Worm (Caenorhabditis elegans) whole organism, L4 larva: ENCODE data around the gene C25B8.8.
A peak's percentile ranks its signal among the peaks of the same experiment; 100 is the strongest.

ENCODE experiments used
- F26F4.8 ChIP-seq: fragments of 200-800 bp; sonication (Bioruptor generic); conservative IDR thresholded peaks from 2 replicates; pipeline ENCODE4 v1.3.6; 2022; ENCODE audit warnings: missing genetic modification characterization, missing compliant biosample characterization
- F37D6.2 ChIP-seq: sonication (generic microtip); optimal IDR thresholded peaks from 2 replicates; lab custom pipeline; 2016; ENCODE audit warnings: mild to moderate bottlenecking, missing genetic modification characterization, missing compliant biosample characterization
- F49E8.2 ChIP-seq: sonication (generic microtip); optimal IDR thresholded peaks from 2 replicates; lab custom pipeline; 2016; ENCODE audit warnings: missing compliant biosample characterization, mild to moderate bottlenecking, missing genetic modification characterization, borderline replicate concordance
- R02D3.7 ChIP-seq: fragments of 150-350 bp; sonication (generic microtip); optimal IDR thresholded peaks from 3 replicates; lab custom pipeline; 2014; ENCODE audit warnings: missing biosample characterization, missing genetic modification characterization
- Y105C5A.15 ChIP-seq: fragments of 200-800 bp; sonication (Bioruptor generic); IDR thresholded peaks from 2 replicates; pipeline ENCODE4 v1.3.6; 2022; ENCODE audit warnings: missing genetic modification characterization, missing compliant biosample characterization
- Y48G9A.11 ChIP-seq: fragments of 200-800 bp; sonication (Bioruptor generic); IDR thresholded peaks from 2 replicates; pipeline ENCODE4 v1.3.6; 2022; ENCODE audit warnings: missing genetic modification reagents, missing genetic modification characterization, missing compliant biosample characterization
- Y75B8A.6 ChIP-seq: fragments of 200-800 bp; sonication (Bioruptor generic); IDR thresholded peaks from 2 replicates; pipeline ENCODE4 v1.3.6; 2022; ENCODE audit warnings: missing genetic modification reagents, missing genetic modification characterization, missing compliant biosample characterization
- ZK546.5 ChIP-seq, 2 experiments: sonication (generic microtip); optimal IDR thresholded peaks; 2 replicates each; lab custom pipeline; 2017; ENCODE audit warnings: missing biosample characterization in 2 of 2, missing genetic modification characterization in 2 of 2
- aha-1 ChIP-seq: fragments of 150-350 bp; peaks from one replicate; lab custom pipeline; 2014; ENCODE audit warnings: missing biosample characterization, missing genetic modification characterization
- aly-2 ChIP-seq: sonication (generic microtip); optimal IDR thresholded peaks from 2 replicates; lab custom pipeline; 2018; ENCODE audit warnings: missing biosample characterization, missing genetic modification characterization
- arid-1 ChIP-seq: fragments of 200-800 bp; sonication (Bioruptor generic); conservative IDR thresholded peaks from 2 replicates; pipeline ENCODE4 v1.3.6; 2022; ENCODE audit warnings: missing genetic modification reagents, missing genetic modification characterization, missing compliant biosample characterization
- attf-4 ChIP-seq: sonication (generic microtip); optimal IDR thresholded peaks from 3 replicates; lab custom pipeline; 2017; ENCODE audit warnings: missing biosample characterization, missing genetic modification characterization
- ceh-62 ChIP-seq: sonication (generic microtip); optimal IDR thresholded peaks from 2 replicates; lab custom pipeline; 2017; ENCODE audit warnings: missing biosample characterization, missing genetic modification characterization
- cey-2 ChIP-seq: sonication (generic microtip); optimal IDR thresholded peaks from 3 replicates; lab custom pipeline; 2017; ENCODE audit warnings: missing genetic modification characterization, mild to moderate bottlenecking, missing compliant biosample characterization, antibody characterized with exemption, borderline replicate concordance; ENCODE audit not compliant: insufficient read depth
- ctbp-1 ChIP-seq: fragments of 200-800 bp; sonication (Bioruptor generic); IDR thresholded peaks from 2 replicates; pipeline ENCODE4 v1.3.6; 2022; ENCODE audit warnings: missing genetic modification reagents, missing genetic modification characterization, missing compliant biosample characterization
- daf-16 ChIP-seq, 3 experiments: sonication (generic microtip); optimal IDR thresholded peaks; 2 replicates each; lab custom pipeline; 2016 to 2017; ENCODE audit warnings: missing genetic modification characterization in 3 of 3, missing genetic modification reagents in 3 of 3, mild to moderate bottlenecking in 2 of 3, missing compliant biosample characterization in 2 of 3, missing biosample characterization in 1 of 3, moderate library complexity in 1 of 3
- daf-19 ChIP-seq: fragments of 200-800 bp; sonication (Bioruptor generic); conservative IDR thresholded peaks from 2 replicates; pipeline ENCODE4 v1.3.6; 2022; ENCODE audit warnings: missing genetic modification characterization, missing compliant biosample characterization
- daf-8 ChIP-seq: fragments of 200-800 bp; sonication (Bioruptor generic); IDR thresholded peaks from 2 replicates; pipeline ENCODE4 v1.3.6; 2022; ENCODE audit warnings: missing genetic modification characterization, missing compliant biosample characterization
- dmd-6 ChIP-seq: fragments of 200-800 bp; sonication (Bioruptor generic); IDR thresholded peaks from 2 replicates; pipeline ENCODE4 v1.3.6; 2022; ENCODE audit warnings: missing genetic modification reagents, missing genetic modification characterization, missing compliant biosample characterization
- dmd-8 ChIP-seq: fragments of 200-800 bp; sonication (Bioruptor generic); IDR thresholded peaks from 2 replicates; pipeline ENCODE4 v1.3.6; 2022; ENCODE audit warnings: missing genetic modification characterization, missing compliant biosample characterization
- duxl-1 ChIP-seq: sonication (generic microtip); optimal IDR thresholded peaks from 2 replicates; lab custom pipeline; 2016; ENCODE audit warnings: mild to moderate bottlenecking, missing genetic modification characterization, moderate library complexity, missing compliant biosample characterization; ENCODE audit not compliant: poor library complexity
- dve-1 ChIP-seq: sonication (generic microtip); optimal IDR thresholded peaks from 2 replicates; lab custom pipeline; 2017; ENCODE audit warnings: antibody characterized with exemption, mild to moderate bottlenecking, missing genetic modification characterization, missing compliant biosample characterization; ENCODE audit not compliant: insufficient read depth
- egl-27 ChIP-seq: sonication (generic microtip); optimal IDR thresholded peaks from 3 replicates; lab custom pipeline; 2017; ENCODE audit warnings: missing biosample characterization, missing genetic modification reagents, missing genetic modification characterization
- egl-43 ChIP-seq: fragments of 200-800 bp; sonication (Bioruptor generic); IDR thresholded peaks from 2 replicates; pipeline ENCODE4 v1.3.6; 2022; ENCODE audit warnings: missing genetic modification reagents, missing genetic modification characterization, missing compliant biosample characterization
- fkh-10 ChIP-seq: fragments of 150-350 bp; optimal IDR thresholded peaks from 2 replicates; lab custom pipeline; 2014; ENCODE audit warnings: missing biosample characterization, missing genetic modification reagents, missing genetic modification characterization
- gei-8 ChIP-seq: fragments of 200-800 bp; sonication (Bioruptor generic); optimal IDR thresholded peaks from 2 replicates; lab custom pipeline; 2018; ENCODE audit warnings: mild to moderate bottlenecking, missing genetic modification characterization, missing compliant biosample characterization
- hif-1 ChIP-seq, 2 experiments: sonication (generic microtip); optimal IDR thresholded peaks; 2 replicates each; lab custom pipeline; 2016 to 2017; ENCODE audit warnings: missing compliant biosample characterization in 2 of 2, missing genetic modification characterization in 2 of 2, missing genetic modification reagents in 2 of 2, missing genotype in 2 of 2, mild to moderate bottlenecking in 1 of 2
- hlh-11 ChIP-seq: fragments of 200-800 bp; sonication (Bioruptor generic); optimal IDR thresholded peaks from 2 replicates; lab custom pipeline; 2018; ENCODE audit warnings: mild to moderate bottlenecking, missing genetic modification characterization, missing compliant biosample characterization
- hlh-30 ChIP-seq: sonication (generic microtip); optimal IDR thresholded peaks from 2 replicates; lab custom pipeline; 2017; ENCODE audit warnings: antibody characterized with exemption, mild to moderate bottlenecking, missing genetic modification characterization, missing compliant biosample characterization; ENCODE audit not compliant: insufficient read depth
- lin-1 ChIP-seq: fragments of 200-800 bp; sonication (Bioruptor generic); IDR thresholded peaks from 2 replicates; pipeline ENCODE4 v1.3.6; 2022; ENCODE audit warnings: missing genetic modification reagents, missing genetic modification characterization, missing compliant biosample characterization
- lin-15B ChIP-seq: fragments of 150-350 bp; sonication (generic microtip); optimal IDR thresholded peaks from 3 replicates; lab custom pipeline; 2014; ENCODE audit warnings: missing biosample characterization, missing genetic modification characterization
- madf-9 ChIP-seq: fragments of 200-800 bp; sonication (Bioruptor generic); conservative IDR thresholded peaks from 2 replicates; pipeline ENCODE4 v1.3.6; 2022; ENCODE audit warnings: missing genetic modification reagents, missing genetic modification characterization, missing compliant biosample characterization
- mes-2 ChIP-seq: sonication (generic microtip); optimal IDR thresholded peaks from 2 replicates; lab custom pipeline; 2016; ENCODE audit warnings: missing genotype, mild to moderate bottlenecking, missing genetic modification characterization, missing compliant biosample characterization; ENCODE audit not compliant: poor library complexity, severe bottlenecking
- mxl-2 ChIP-seq: fragments of 200-800 bp; sonication (Bioruptor generic); conservative IDR thresholded peaks from 2 replicates; pipeline ENCODE4 v1.3.6; 2022; ENCODE audit warnings: missing genetic modification reagents, missing genetic modification characterization, missing compliant biosample characterization
- nhr-102 ChIP-seq: sonication (generic microtip); optimal IDR thresholded peaks from 2 replicates; lab custom pipeline; 2016; ENCODE audit warnings: mild to moderate bottlenecking, missing genetic modification characterization, moderate library complexity, missing compliant biosample characterization
- nhr-237 ChIP-seq: sonication (generic microtip); optimal IDR thresholded peaks from 2 replicates; lab custom pipeline; 2017; ENCODE audit warnings: missing biosample characterization, missing genetic modification characterization
- nhr-28 ChIP-seq: fragments of 150-350 bp; optimal IDR thresholded peaks from 2 replicates; lab custom pipeline; 2014; ENCODE audit warnings: missing biosample characterization, missing genetic modification characterization
- nhr-42 ChIP-seq: fragments of 200-800 bp; sonication (Bioruptor generic); IDR thresholded peaks from 2 replicates; pipeline ENCODE4 v1.3.6; 2022; ENCODE audit warnings: missing genetic modification characterization, missing compliant biosample characterization
- nhr-76 ChIP-seq: fragments of 150-350 bp; optimal IDR thresholded peaks from 2 replicates; lab custom pipeline; 2014; ENCODE audit warnings: missing biosample characterization, missing genetic modification characterization
- pha-4 ChIP-seq, 2 experiments: fragments of 150-350 bp in 1 of 2; fragments of 200-800 bp in 1 of 2; sonication (Bioruptor generic) in 1 of 2; IDR thresholded peaks in 1 of 2; optimal IDR thresholded peaks in 1 of 2; 2 replicates each; pipeline versions ENCODE4 v1.3.6 to Lab custom; 2014 to 2022; ENCODE audit warnings: missing genetic modification characterization in 2 of 2, missing genetic modification reagents in 2 of 2, missing biosample characterization in 1 of 2, missing compliant biosample characterization in 1 of 2
- php-3 ChIP-seq: fragments of 200-800 bp; sonication (Bioruptor generic); IDR thresholded peaks from 2 replicates; pipeline ENCODE4 v1.3.6; 2022; ENCODE audit warnings: missing genetic modification reagents, missing genetic modification characterization, missing compliant biosample characterization
- rbr-2 ChIP-seq: sonication (generic microtip); optimal IDR thresholded peaks from 2 replicates; lab custom pipeline; 2016; ENCODE audit warnings: missing genotype, missing genetic modification characterization, missing compliant biosample characterization
- saeg-2 ChIP-seq: fragments of 200-800 bp; sonication (Bioruptor generic); IDR thresholded peaks from 2 replicates; pipeline ENCODE4 v1.3.6; 2022; ENCODE audit warnings: missing genetic modification reagents, missing genetic modification characterization, missing compliant biosample characterization
- skn-1 ChIP-seq: fragments of 150-350 bp; optimal IDR thresholded peaks from 2 replicates; lab custom pipeline; 2014; ENCODE audit warnings: missing biosample characterization, missing genetic modification characterization
- spr-1 ChIP-seq: sonication (generic microtip); optimal IDR thresholded peaks from 2 replicates; lab custom pipeline; 2016; ENCODE audit warnings: mild to moderate bottlenecking, missing genetic modification characterization, missing compliant biosample characterization
- tag-97 ChIP-seq: fragments of 200-800 bp; sonication (Bioruptor generic); IDR thresholded peaks from 2 replicates; pipeline ENCODE4 v1.3.6; 2022; ENCODE audit warnings: missing genetic modification characterization, missing compliant biosample characterization
- tra-1 ChIP-seq: fragments of 200-800 bp; sonication (Bioruptor generic); IDR thresholded peaks from 2 replicates; pipeline ENCODE4 v1.3.6; 2022; ENCODE audit warnings: missing genetic modification reagents, missing genetic modification characterization, missing compliant biosample characterization
- unc-130 ChIP-seq: sonication (generic microtip); optimal IDR thresholded peaks from 2 replicates; lab custom pipeline; 2016; ENCODE audit warnings: missing genetic modification reagents, missing genetic modification characterization, missing compliant biosample characterization
- zfp-3 ChIP-seq: fragments of 200-800 bp; sonication (Bioruptor generic); conservative IDR thresholded peaks from 2 replicates; pipeline ENCODE4 v1.3.6; 2022; ENCODE audit warnings: missing genetic modification reagents, missing genetic modification characterization, missing compliant biosample characterization

Gene C25B8.8

DNA sequence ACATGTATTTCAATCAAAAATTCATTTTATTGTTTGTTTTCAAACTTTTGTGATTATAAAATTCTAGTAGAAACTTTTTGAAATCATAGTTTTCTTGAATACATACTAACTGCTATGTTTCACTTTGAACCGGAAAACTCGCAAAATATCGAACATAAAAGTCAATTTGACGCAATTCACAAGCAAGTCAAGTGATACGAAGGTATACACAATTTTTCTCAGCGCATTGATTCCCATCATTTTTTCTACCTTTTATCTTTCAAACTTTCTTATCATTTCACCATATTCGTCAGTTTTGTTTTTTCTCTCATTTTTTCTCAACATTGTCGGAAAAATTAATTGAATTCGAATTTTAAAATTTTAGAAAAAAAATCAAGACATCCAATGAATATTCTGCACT lies 45.3 kb downstream of the C25B8.8 start, which contains the start of gene nhr-173:
Gene nhr-173, plus strand, starts transcription at position 366 of the 400 bp plus-strand sequence.
- TF ChIP-seq duxl-1 (tag; lab: Kevin White, UChicago) = no peak
- TF ChIP-seq attf-4 (tag; lab: Kevin White, UChicago) = no peak
- TF ChIP-seq hlh-30 = peak; percentile 27
- no peak for TF ChIP-seq tra-1
- TF ChIP-seq ZK546.5 (tag; optimal IDR thresholded peaks at IDR 0.05; lab: Kevin White, UChicago) = no peak
- TF ChIP-seq nhr-102 (tag; lab: Kevin White, UChicago) = no peak
- peak; percentile 63 for TF ChIP-seq nhr-28 (tag; lab: Kevin White, UChicago)
- TF ChIP-seq F37D6.2 (tag; lab: Kevin White, UChicago) = no peak
- TF ChIP-seq rbr-2 = no peak
- TF ChIP-seq zfp-3 (GFP tag; lab: Robert Waterston, UW) = no peak
- no peak for TF ChIP-seq madf-9
- no peak for TF ChIP-seq nhr-76
- TF ChIP-seq aha-1 (tag; lab: Kevin White, UChicago) = no peak
- no peak for TF ChIP-seq lin-1 (GFP tag; lab: Robert Waterston, UW)
- no peak for TF ChIP-seq nhr-42 (GFP tag; lab: Robert Waterston, UW)
- no peak for TF ChIP-seq skn-1 (tag; lab: Kevin White, UChicago)
- no peak for TF ChIP-seq dmd-8 (GFP tag; lab: Robert Waterston, UW)
- no peak for TF ChIP-seq daf-16 (GFP tag; optimal IDR thresholded peaks at IDR 0.05; lab: Kevin White, UChicago)
- peak; percentile 60 for TF ChIP-seq daf-16 (tag; optimal IDR thresholded peaks at IDR 0.05; lab: Kevin White, UChicago)
- no peak for TF ChIP-seq mxl-2 (GFP tag; lab: Robert Waterston, UW)
- TF ChIP-seq spr-1 (tag; lab: Kevin White, UChicago) = no peak
- peak; percentile 62 for TF ChIP-seq dmd-6 (GFP tag; lab: Robert Waterston, UW)
- no peak for TF ChIP-seq fkh-10 (GFP tag; lab: Kevin White, UChicago)
- no peak for TF ChIP-seq hif-1 (tag; optimal IDR thresholded peaks at IDR 0.05; lab: Kevin White, UChicago)
- TF ChIP-seq cey-2 (tag; lab: Kevin White, UChicago) = no peak
- TF ChIP-seq mes-2 (tag; lab: Kevin White, UChicago) = no peak
- peak; percentile 10 for TF ChIP-seq dve-1 (tag; lab: Kevin White, UChicago)
- no peak for TF ChIP-seq aly-2
- no peak for TF ChIP-seq arid-1 (GFP tag; lab: Robert Waterston, UW)
- no peak for TF ChIP-seq unc-130 (GFP tag; lab: Kevin White, UChicago)
- TF ChIP-seq Y48G9A.11 (GFP tag; lab: Robert Waterston, UW) = no peak
- TF ChIP-seq hlh-11 (tag; lab: Kevin White, UChicago) = peak; percentile 29
- TF ChIP-seq Y75B8A.6 = no peak
- TF ChIP-seq tag-97 (GFP tag; lab: Robert Waterston, UW) = no peak
- no peak for TF ChIP-seq F49E8.2 (tag; lab: Kevin White, UChicago)
- TF ChIP-seq lin-15B (tag; lab: Kevin White, UChicago) = no peak
- TF ChIP-seq egl-43 (GFP tag; lab: Robert Waterston, UW) = no peak
- TF ChIP-seq nhr-237 (tag; lab: Kevin White, UChicago) = no peak
- TF ChIP-seq Y105C5A.15 (GFP tag; lab: Robert Waterston, UW) = no peak
- TF ChIP-seq F26F4.8 (GFP tag; lab: Robert Waterston, UW) = no peak

DNA sequence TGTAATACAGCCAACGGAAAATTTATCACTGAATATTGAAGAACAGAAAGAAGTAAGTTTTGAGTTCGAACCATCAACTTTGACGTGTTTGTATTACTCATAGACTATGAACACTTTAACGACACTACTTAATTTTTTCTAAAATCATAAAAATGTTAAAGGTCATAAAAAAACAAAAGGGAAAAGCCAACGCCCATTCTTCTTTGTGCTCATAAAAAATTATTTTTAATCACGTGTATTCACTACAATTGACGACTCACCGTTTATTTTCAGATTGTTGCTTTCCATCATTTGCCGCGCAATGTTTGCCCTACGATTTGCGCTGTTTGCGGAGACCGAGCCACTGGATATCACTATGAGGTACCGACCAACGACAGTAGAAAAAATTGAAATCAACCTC lies 46.4 kb downstream of the C25B8.8 start:
- TF ChIP-seq R02D3.7 (tag; lab: Kevin White, UChicago) (no peak), pha-4 (GFP tag; IDR thresholded peaks at IDR 0.05; lab: Robert Waterston, UW) (no peak), pha-4 (tag; optimal IDR thresholded peaks at IDR 0.05; lab: Kevin White, UChicago) (peak; percentile 17), dve-1 (tag; lab: Kevin White, UChicago) (peak; percentile 0), nhr-76 (no peak), php-3 (peak; percentile 82), fkh-10 (GFP tag; lab: Kevin White, UChicago) (no peak), aha-1 (tag; lab: Kevin White, UChicago) (peak; percentile 33), daf-19 (no peak), ceh-62 (tag; lab: Kevin White, UChicago) (no peak), gei-8 (GFP tag; lab: Kevin White, UChicago) (no peak), ctbp-1 (no peak), egl-27 (no peak), saeg-2 (GFP tag; lab: Robert Waterston, UW) (no peak), nhr-28 (tag; lab: Kevin White, UChicago) (peak; percentile 26), daf-8 (GFP tag; lab: Robert Waterston, UW) (no peak)
- TF ChIP-seq, all 104 proteins: peak for 5
